Worm (Caenorhabditis elegans): Measurements from ENCODE around the gene efr-3.
A peak's percentile ranks its signal among the peaks of the same experiment; 100 is the strongest.

efr-3 gene

DNA sequence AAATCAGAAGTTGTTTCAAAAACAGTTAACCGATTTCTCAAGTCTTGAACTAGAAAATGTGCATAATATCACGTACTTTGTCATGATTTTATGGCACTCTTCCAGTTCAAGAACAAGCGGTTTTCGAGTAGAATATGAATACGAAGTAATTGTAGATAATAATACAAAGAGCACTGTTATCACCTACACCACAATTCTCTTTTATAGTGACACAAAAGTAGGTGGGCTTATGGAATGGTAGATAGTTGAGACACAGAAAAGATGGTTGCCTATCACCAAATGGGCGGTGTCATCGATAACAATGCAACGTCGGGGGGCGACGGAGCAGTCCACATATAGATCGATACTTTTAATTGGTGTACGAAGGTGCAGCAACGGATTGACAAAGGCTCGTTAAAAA, 7.7 kb upstream of the efr-3 start (continued):
- TF ChIP-seq nhr-19 (GFP tag; conservative IDR thresholded peaks at IDR 0.05) = no peak

DNA sequence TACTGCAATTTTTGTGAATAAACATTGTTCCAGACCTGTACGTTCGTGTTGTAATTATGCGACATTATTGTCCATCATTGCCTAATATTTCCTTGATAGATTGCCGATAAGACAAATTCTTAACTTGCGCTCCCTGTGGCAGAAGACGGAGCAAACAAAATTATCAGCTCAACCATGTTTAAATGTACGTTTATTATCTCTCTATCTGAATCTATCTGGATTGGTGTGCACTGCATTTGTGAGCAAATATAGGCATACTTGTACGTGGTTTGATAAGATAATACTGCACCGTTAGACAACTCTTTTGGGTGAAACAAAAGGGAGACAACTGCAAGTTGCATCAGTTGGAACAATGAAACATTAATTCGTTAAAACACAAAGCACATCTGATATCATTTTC, 6.4 kb upstream of the efr-3 start:
- TF ChIP-seq pax-3 (tag; optimal IDR thresholded peaks at IDR 0.05) (peak; percentile 6), elt-2 (tag; optimal IDR thresholded peaks at IDR 0.05) (peak; percentile 97), lin-15B (tag; optimal IDR thresholded peaks at IDR 0.05) (no peak), pqm-1 (tag; optimal IDR thresholded peaks at IDR 0.05) (peak; percentile 39), nhr-90 (tag; optimal IDR thresholded peaks at IDR 0.05; ENCODE audit: poor library complexity) (peak; percentile 4), lin-35 (GFP tag; optimal IDR thresholded peaks at IDR 0.05) (peak in 1 of 2 experiments; percentile 21), blmp-1 (tag; optimal IDR thresholded peaks at IDR 0.05) (no peak), sptf-1 (tag; optimal IDR thresholded peaks at IDR 0.05) (no peak), nhr-28 (tag; optimal IDR thresholded peaks at IDR 0.05) (no peak), nhr-20 (tag; optimal IDR thresholded peaks at IDR 0.05) (peak; percentile 16), lin-14 (GFP tag; optimal IDR thresholded peaks at IDR 0.05) (peak; percentile 22), nhr-71 (tag; optimal IDR thresholded peaks at IDR 0.05) (peak; percentile 19), efl-1 (optimal IDR thresholded peaks at IDR 0.05) (no peak), efl-1 (GFP tag; optimal IDR thresholded peaks at IDR 0.05 in 1 of 2) (peak in 1 of 2 experiments; percentile 60), jun-1 (tag; optimal IDR thresholded peaks at IDR 0.05) (peak; percentile 34)

ce11 chrII:6324086-6324485, 3.1 kb upstream of the efr-3 start, which contains the start of gene sma-6:
sma-6 (plus strand) TSS chrII:6324484.
- no peak for TF ChIP-seq ets-5 (GFP tag; IDR thresholded peaks at IDR 0.05)
- TF ChIP-seq hlh-4 (tag; optimal IDR thresholded peaks at IDR 0.05) = no peak
- peak in 1 of 2 experiments; percentile 23 for TF ChIP-seq lsy-2 (tag; optimal IDR thresholded peaks at IDR 0.05)
- no peak for TF ChIP-seq alr-1 (tag; optimal IDR thresholded peaks at IDR 0.05; ENCODE audit: borderline replicate concordance)
- TF ChIP-seq lin-35 (GFP tag; optimal IDR thresholded peaks at IDR 0.05) = peak in 1 of 2 experiments; percentile 37
- no peak for TF ChIP-seq efl-1 (optimal IDR thresholded peaks at IDR 0.05)
- peak in 1 of 2 experiments; percentile 94 for TF ChIP-seq efl-1 (GFP tag; optimal IDR thresholded peaks at IDR 0.05 in 1 of 2)
- no peak for TF ChIP-seq fkh-10 (GFP tag; optimal IDR thresholded peaks at IDR 0.05)
- TF ChIP-seq blmp-1 (tag; optimal IDR thresholded peaks at IDR 0.05) = peak; percentile 68
- TF ChIP-seq elt-2 (tag; optimal IDR thresholded peaks at IDR 0.05) = no peak
- TF ChIP-seq lin-14 (GFP tag; optimal IDR thresholded peaks at IDR 0.05) = peak; percentile 46
- TF ChIP-seq snu-23 (GFP tag; optimal IDR thresholded peaks at IDR 0.05) = peak; percentile 10
- peak in 1 of 6 experiments; percentile 63 for TF ChIP-seq elt-3 (tag; optimal IDR thresholded peaks at IDR 0.05)
- TF ChIP-seq dpl-1 (GFP tag; optimal IDR thresholded peaks at IDR 0.05) = peak in 1 of 3 experiments; percentile 7

- TF ChIP-seq pqm-1 (tag; optimal IDR thresholded peaks at IDR 0.05) = no peak
- no peak for TF ChIP-seq nhr-76 (tag; optimal IDR thresholded peaks at IDR 0.05)
- no peak for TF ChIP-seq blmp-1 (tag; optimal IDR thresholded peaks at IDR 0.05)
- TF ChIP-seq nhr-71 (tag; optimal IDR thresholded peaks at IDR 0.05) = no peak
- TF ChIP-seq aly-2 (tag; optimal IDR thresholded peaks at IDR 0.05) = no peak
- no peak for TF ChIP-seq efl-3 (GFP tag; optimal IDR thresholded peaks at IDR 0.05)
- no peak for TF ChIP-seq egl-13 (tag; optimal IDR thresholded peaks at IDR 0.05)
- no peak for TF ChIP-seq nhr-77 (tag; optimal IDR thresholded peaks at IDR 0.05)
- TF ChIP-seq snpc-4 (tag; optimal IDR thresholded peaks at IDR 0.05) = no peak
- TF ChIP-seq hlh-17 (GFP tag; optimal IDR thresholded peaks at IDR 0.05; ENCODE audit: borderline replicate concordance) = no peak
- TF ChIP-seq xbp-1 (tag; optimal IDR thresholded peaks at IDR 0.05) = no peak
- no peak for TF ChIP-seq swsn-7 (tag; optimal IDR thresholded peaks at IDR 0.05)
- TF ChIP-seq unc-30 (tag; optimal IDR thresholded peaks at IDR 0.05) = no peak
- no peak for TF ChIP-seq zag-1 (tag; optimal IDR thresholded peaks at IDR 0.05)
- TF ChIP-seq ceh-90 (tag; optimal IDR thresholded peaks at IDR 0.05) = no peak
- no peak for TF ChIP-seq unc-98 (GFP tag; IDR thresholded peaks at IDR 0.05)
- no peak for TF ChIP-seq fkh-4 (tag; optimal IDR thresholded peaks at IDR 0.05; ENCODE audit: borderline replicate concordance)
Observed at ce11 chrII:6322979-6323378, 2.0 kb upstream of the efr-3 start, which contains the start of gene C32D5.4. C32D5.4 (minus strand) TSS chrII:6323079.

Data from whole organism, L1 larva.